Worm (Caenorhabditis elegans) whole organism, L4 larva: Measurements from ENCODE around the gene spig-5.

ENCODE experiments used
- D1046.2 ChIP-seq: fragments of 200-800 bp; sonication (Bioruptor generic); IDR thresholded peaks from 2 replicates; pipeline ENCODE4 v1.3.6; 2022; ENCODE audit warnings: missing genetic modification characterization, missing compliant biosample characterization
- F49E8.2 ChIP-seq: sonication (generic microtip); optimal IDR thresholded peaks from 2 replicates; lab custom pipeline; 2016; ENCODE audit warnings: missing compliant biosample characterization, mild to moderate bottlenecking, missing genetic modification characterization, borderline replicate concordance
- T20F7.1 ChIP-seq: fragments of 200-800 bp; sonication (Bioruptor generic); optimal IDR thresholded peaks from 2 replicates; lab custom pipeline; 2018; ENCODE audit warnings: mild to moderate bottlenecking, missing genetic modification characterization, missing compliant biosample characterization
- T26A8.4 ChIP-seq: fragments of 200-800 bp; sonication (Bioruptor generic); IDR thresholded peaks from 2 replicates; pipeline ENCODE4 v1.3.6; 2022; ENCODE audit warnings: missing genetic modification characterization, missing compliant biosample characterization
- Y105C5A.15 ChIP-seq: fragments of 200-800 bp; sonication (Bioruptor generic); IDR thresholded peaks from 2 replicates; pipeline ENCODE4 v1.3.6; 2022; ENCODE audit warnings: missing genetic modification characterization, missing compliant biosample characterization
- ZK337.2 ChIP-seq: fragments of 200-800 bp; sonication (Bioruptor generic); IDR thresholded peaks from 2 replicates; pipeline ENCODE4 v1.3.6; 2022; ENCODE audit warnings: missing genetic modification reagents, missing genetic modification characterization, missing compliant biosample characterization
- ZK546.5 ChIP-seq, 2 experiments: sonication (generic microtip); optimal IDR thresholded peaks; 2 replicates each; lab custom pipeline; 2017; ENCODE audit warnings: missing biosample characterization in 2 of 2, missing genetic modification characterization in 2 of 2
- aha-1 ChIP-seq: fragments of 150-350 bp; peaks from one replicate; lab custom pipeline; 2014; ENCODE audit warnings: missing biosample characterization, missing genetic modification characterization
- aly-2 ChIP-seq: sonication (generic microtip); optimal IDR thresholded peaks from 2 replicates; lab custom pipeline; 2018; ENCODE audit warnings: missing biosample characterization, missing genetic modification characterization
- ama-1 ChIP-seq: fragments of 150-350 bp; optimal IDR thresholded peaks from 2 replicates; lab custom pipeline; 2014; ENCODE audit warnings: inconsistent platforms, mixed read lengths
- ceh-20 ChIP-seq: fragments of 200-800 bp; sonication (Bioruptor generic); IDR thresholded peaks from 2 replicates; pipeline ENCODE4 v1.3.6; 2022; ENCODE audit warnings: missing genetic modification reagents, missing genetic modification characterization, missing compliant biosample characterization
- ceh-28 ChIP-seq: fragments of 150-350 bp; optimal IDR thresholded peaks from 2 replicates; lab custom pipeline; 2014; ENCODE audit warnings: missing biosample characterization, missing genetic modification reagents, missing genetic modification characterization
- ceh-44 ChIP-seq: fragments of 200-800 bp; sonication (Bioruptor generic); IDR thresholded peaks from 2 replicates; pipeline ENCODE4 v1.3.6; 2022; ENCODE audit warnings: missing genetic modification reagents, missing genetic modification characterization, missing compliant biosample characterization
- ces-1 ChIP-seq: fragments of 150-350 bp; sonication (generic microtip); optimal IDR thresholded peaks from 4 replicates; lab custom pipeline; 2014; ENCODE audit warnings: missing biosample characterization, missing genetic modification reagents, missing genetic modification characterization
- ctbp-1 ChIP-seq: fragments of 200-800 bp; sonication (Bioruptor generic); IDR thresholded peaks from 2 replicates; pipeline ENCODE4 v1.3.6; 2022; ENCODE audit warnings: missing genetic modification reagents, missing genetic modification characterization, missing compliant biosample characterization
- daf-19 ChIP-seq: fragments of 200-800 bp; sonication (Bioruptor generic); conservative IDR thresholded peaks from 2 replicates; pipeline ENCODE4 v1.3.6; 2022; ENCODE audit warnings: missing genetic modification characterization, missing compliant biosample characterization
- dmd-6 ChIP-seq: fragments of 200-800 bp; sonication (Bioruptor generic); IDR thresholded peaks from 2 replicates; pipeline ENCODE4 v1.3.6; 2022; ENCODE audit warnings: missing genetic modification reagents, missing genetic modification characterization, missing compliant biosample characterization
- dmd-9 ChIP-seq: fragments of 200-800 bp; sonication (Bioruptor generic); IDR thresholded peaks from 2 replicates; pipeline ENCODE4 v1.3.6; 2022; ENCODE audit warnings: missing genetic modification reagents, missing genetic modification characterization, missing compliant biosample characterization
- egl-27 ChIP-seq: sonication (generic microtip); optimal IDR thresholded peaks from 3 replicates; lab custom pipeline; 2017; ENCODE audit warnings: missing biosample characterization, missing genetic modification reagents, missing genetic modification characterization
- egl-43 ChIP-seq: fragments of 200-800 bp; sonication (Bioruptor generic); IDR thresholded peaks from 2 replicates; pipeline ENCODE4 v1.3.6; 2022; ENCODE audit warnings: missing genetic modification reagents, missing genetic modification characterization, missing compliant biosample characterization
- fkh-10 ChIP-seq: fragments of 150-350 bp; optimal IDR thresholded peaks from 2 replicates; lab custom pipeline; 2014; ENCODE audit warnings: missing biosample characterization, missing genetic modification reagents, missing genetic modification characterization
- hif-1 ChIP-seq, 2 experiments: sonication (generic microtip); optimal IDR thresholded peaks; 2 replicates each; lab custom pipeline; 2016 to 2017; ENCODE audit warnings: missing compliant biosample characterization in 2 of 2, missing genetic modification characterization in 2 of 2, missing genetic modification reagents in 2 of 2, missing genotype in 2 of 2, mild to moderate bottlenecking in 1 of 2
- hmg-1.1 ChIP-seq: fragments of 200-800 bp; sonication (Bioruptor generic); IDR thresholded peaks from 2 replicates; pipeline ENCODE4 v1.3.6; 2022; ENCODE audit warnings: missing genetic modification reagents, missing genetic modification characterization, missing compliant biosample characterization
- lin-13 ChIP-seq: fragments of 150-350 bp; optimal IDR thresholded peaks from 2 replicates; lab custom pipeline; 2014; ENCODE audit warnings: missing biosample characterization, missing genetic modification reagents, missing genetic modification characterization
- mdl-1 ChIP-seq, 2 experiments: fragments of 150-350 bp in 1 of 2; sonication (generic microtip) in 1 of 2; optimal IDR thresholded peaks; 2 replicates each; lab custom pipeline; 2014 to 2017; ENCODE audit warnings: missing biosample characterization in 2 of 2, missing genetic modification characterization in 2 of 2
- mes-2 ChIP-seq: sonication (generic microtip); optimal IDR thresholded peaks from 2 replicates; lab custom pipeline; 2016; ENCODE audit warnings: missing genotype, mild to moderate bottlenecking, missing genetic modification characterization, missing compliant biosample characterization; ENCODE audit not compliant: poor library complexity, severe bottlenecking
- mxl-3 ChIP-seq: fragments of 200-800 bp; sonication (Bioruptor generic); optimal IDR thresholded peaks from 2 replicates; lab custom pipeline; 2018; ENCODE audit warnings: mild to moderate bottlenecking, missing genetic modification characterization, missing compliant biosample characterization
- nhr-102 ChIP-seq: sonication (generic microtip); optimal IDR thresholded peaks from 2 replicates; lab custom pipeline; 2016; ENCODE audit warnings: mild to moderate bottlenecking, missing genetic modification characterization, moderate library complexity, missing compliant biosample characterization
- nhr-11 ChIP-seq: fragments of 150-350 bp; optimal IDR thresholded peaks from 2 replicates; lab custom pipeline; 2014; ENCODE audit warnings: missing biosample characterization, missing genetic modification characterization
- nhr-28 ChIP-seq: fragments of 150-350 bp; optimal IDR thresholded peaks from 2 replicates; lab custom pipeline; 2014; ENCODE audit warnings: missing biosample characterization, missing genetic modification characterization
- nhr-41 ChIP-seq: fragments of 200-800 bp; sonication (Bioruptor generic); IDR thresholded peaks from 2 replicates; pipeline ENCODE4 v1.3.6; 2022; ENCODE audit warnings: missing genetic modification reagents, missing genetic modification characterization, missing compliant biosample characterization
- nhr-6 ChIP-seq: fragments of 150-350 bp; optimal IDR thresholded peaks from 2 replicates; lab custom pipeline; 2014; ENCODE audit warnings: missing biosample characterization, missing genetic modification characterization
- nhr-77 ChIP-seq: fragments of 150-350 bp; optimal IDR thresholded peaks from 2 replicates; lab custom pipeline; 2014; ENCODE audit warnings: missing biosample characterization, missing genetic modification characterization
- php-3 ChIP-seq: fragments of 200-800 bp; sonication (Bioruptor generic); IDR thresholded peaks from 2 replicates; pipeline ENCODE4 v1.3.6; 2022; ENCODE audit warnings: missing genetic modification reagents, missing genetic modification characterization, missing compliant biosample characterization
- skn-1 ChIP-seq: fragments of 150-350 bp; optimal IDR thresholded peaks from 2 replicates; lab custom pipeline; 2014; ENCODE audit warnings: missing biosample characterization, missing genetic modification characterization
- snpc-1.2 ChIP-seq: fragments of 200-800 bp; sonication (Bioruptor generic); IDR thresholded peaks from 2 replicates; pipeline ENCODE4 v1.3.6; 2022; ENCODE audit warnings: missing genetic modification reagents, missing genetic modification characterization, missing compliant biosample characterization
- snpc-4 ChIP-seq: fragments of 150-350 bp; optimal IDR thresholded peaks from 2 replicates; lab custom pipeline; 2014; ENCODE audit warnings: missing biosample characterization, missing genetic modification characterization
- tra-1 ChIP-seq: fragments of 200-800 bp; sonication (Bioruptor generic); IDR thresholded peaks from 2 replicates; pipeline ENCODE4 v1.3.6; 2022; ENCODE audit warnings: missing genetic modification reagents, missing genetic modification characterization, missing compliant biosample characterization
- unc-130 ChIP-seq: sonication (generic microtip); optimal IDR thresholded peaks from 2 replicates; lab custom pipeline; 2016; ENCODE audit warnings: missing genetic modification reagents, missing genetic modification characterization, missing compliant biosample characterization
- unc-62 ChIP-seq, 3 experiments: fragments of 150-350 bp in 1 of 3; sonication (generic microtip); optimal IDR thresholded peaks in 2 of 3; peaks in 1 of 3; 1 replicate in 1 of 3; 2 replicates in 2 of 3; lab custom pipeline; 2014 to 2017; ENCODE audit warnings: missing biosample characterization in 3 of 3, missing genetic modification characterization in 3 of 3, missing genetic modification reagents in 3 of 3, missing genotype in 1 of 3
- vab-7 ChIP-seq: fragments of 200-800 bp; sonication (Bioruptor generic); IDR thresholded peaks from 2 replicates; pipeline ENCODE4 v1.3.6; 2022; ENCODE audit warnings: missing genetic modification reagents, missing genetic modification characterization, missing compliant biosample characterization
- zfp-2 ChIP-seq: sonication (generic microtip); optimal IDR thresholded peaks from 2 replicates; lab custom pipeline; 2016; ENCODE audit warnings: mild to moderate bottlenecking, missing genetic modification characterization, missing compliant biosample characterization
- zfp-3 ChIP-seq: fragments of 200-800 bp; sonication (Bioruptor generic); conservative IDR thresholded peaks from 2 replicates; pipeline ENCODE4 v1.3.6; 2022; ENCODE audit warnings: missing genetic modification reagents, missing genetic modification characterization, missing compliant biosample characterization
- zip-2 ChIP-seq: fragments of 150-350 bp; optimal IDR thresholded peaks from 2 replicates; lab custom pipeline; 2014; ENCODE audit warnings: missing biosample characterization, missing genetic modification characterization
- ztf-7 ChIP-seq: fragments of 150-350 bp; optimal IDR thresholded peaks from 2 replicates; lab custom pipeline; 2014; ENCODE audit warnings: missing biosample characterization, missing genetic modification characterization

Gene spig-5

DNA sequence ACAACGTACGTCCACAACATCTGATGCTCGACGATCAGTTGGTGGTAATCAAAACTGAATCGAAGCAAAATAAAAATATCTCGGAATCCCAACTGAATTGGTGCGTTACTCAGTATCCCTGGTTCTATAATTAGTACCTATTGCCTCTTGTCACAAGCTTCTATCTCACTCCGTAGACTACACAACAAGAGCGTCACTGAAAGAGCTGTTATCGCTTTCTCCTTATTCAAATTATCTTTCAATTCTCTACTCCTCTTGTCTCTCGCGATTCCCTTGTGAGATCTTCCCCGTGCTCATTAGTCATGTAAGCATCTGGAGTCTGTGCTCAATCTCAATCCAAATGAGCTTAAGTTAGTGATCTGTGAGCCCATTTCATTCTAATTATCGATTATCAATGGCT is 28.4 kb downstream of the spig-5 start, which contains the start of gene srm-6:
Gene srm-6, plus strand, starts transcription at position 301 of the 400 bp plus-strand sequence.
- no peak for TF ChIP-seq ztf-7 (tag; lab: Kevin White, UChicago)
- no peak for TF ChIP-seq daf-19 (GFP tag; lab: Robert Waterston, UW)
- no peak for TF ChIP-seq Y105C5A.15 (GFP tag; lab: Robert Waterston, UW)

DNA sequence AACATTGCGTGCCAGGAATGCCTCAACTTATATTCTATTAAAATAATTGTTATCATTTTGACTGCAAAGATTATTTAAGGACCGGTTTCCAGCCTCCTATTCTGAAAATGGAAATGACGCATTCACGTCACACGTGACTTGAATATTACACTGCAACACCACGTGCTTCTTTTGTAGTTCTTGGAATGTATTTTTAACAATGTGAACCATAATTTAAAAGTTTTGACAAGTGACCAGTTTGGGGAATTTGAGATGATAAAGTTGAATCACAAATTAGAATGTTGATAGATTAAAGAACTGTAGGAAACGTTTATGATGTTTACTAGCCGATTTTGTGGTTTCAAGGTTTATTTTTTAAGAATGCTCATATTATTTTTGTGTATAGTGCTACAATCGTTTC is 33.4 kb downstream of the spig-5 start, which contains the start of gene F47B8.10:
Gene F47B8.10, plus strand, starts transcription at position 301 of the 400 bp plus-strand sequence.
- no peak for TF ChIP-seq nhr-102 (tag; lab: Kevin White, UChicago)
- no peak for TF ChIP-seq zfp-3 (GFP tag; lab: Robert Waterston, UW)
- peak in 1 of 2 experiments; percentile 79 for TF ChIP-seq unc-62 (GFP tag; optimal IDR thresholded peaks at IDR 0.05 in 1 of 2; lab: Kevin White, UChicago)
- TF ChIP-seq unc-62 (tag; optimal IDR thresholded peaks at IDR 0.05; lab: Kevin White, UChicago), result no peak
- TF ChIP-seq T26A8.4 (GFP tag; lab: Robert Waterston, UW), result no peak

DNA sequence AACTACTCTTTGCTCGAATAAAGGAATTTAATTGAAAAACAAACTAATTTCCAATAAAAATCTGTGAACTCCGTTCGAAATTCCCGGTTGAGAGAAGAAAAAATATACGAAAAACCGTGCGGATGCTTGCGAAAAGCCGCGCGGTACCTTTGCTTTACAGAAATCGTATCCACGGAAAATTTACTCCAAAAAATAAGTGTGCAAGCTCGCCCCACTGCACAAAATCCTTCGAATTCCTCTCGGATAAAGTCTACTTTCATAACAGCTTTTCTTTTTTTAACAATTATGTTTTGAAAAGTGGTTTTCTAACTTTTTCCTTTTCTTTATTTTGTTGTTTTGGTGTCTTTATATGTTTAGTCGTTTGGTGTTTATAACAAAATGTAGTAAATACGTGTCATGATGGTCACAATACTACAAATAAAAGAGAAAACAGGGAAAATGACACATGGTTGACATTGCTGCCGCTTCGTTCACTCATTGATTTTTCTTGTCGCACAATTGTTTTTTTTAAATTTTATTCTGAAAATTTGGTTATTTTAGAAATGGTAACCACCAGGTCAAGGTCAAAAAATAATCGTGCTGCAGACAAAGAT is 39.1 kb downstream of the spig-5 start, which contains the start of gene cept-2:
Gene cept-2, plus strand, starts transcription at position 533 of the 593 bp plus-strand sequence.
- TF ChIP-seq nhr-28 (tag; lab: Kevin White, UChicago) (peak; percentile 88), ama-1 (no peak), php-3 (GFP tag; lab: Robert Waterston, UW) (peak; percentile 53; the same call in 1 of the 2 replicates), T26A8.4 (GFP tag; lab: Robert Waterston, UW) (peak; percentile 82), F49E8.2 (peak; percentile 63), ctbp-1 (GFP tag; lab: Robert Waterston, UW) (peak; percentile 77), ceh-44 (GFP tag; lab: Robert Waterston, UW) (peak; percentile 74; the same call in 1 of the 2 replicates), snpc-1.2 (GFP tag; lab: Robert Waterston, UW) (peak; percentile 58; the same call in 1 of the 2 replicates), nhr-77 (tag; lab: Kevin White, UChicago) (peak; percentile 95), nhr-6 (peak; percentile 100), zfp-3 (GFP tag; lab: Robert Waterston, UW) (0 out of 2 replicates have a peak, but pooled peaks have one; percentile 48), snpc-4 (peak; percentile 64), aly-2 (no peak), mxl-3 (peak; percentile 50), hif-1 (tag; optimal IDR thresholded peaks at IDR 0.05; lab: Kevin White, UChicago) (peak in 1 of 2 experiments; percentile 85), ceh-20 (GFP tag; lab: Robert Waterston, UW) (peak; percentile 88), skn-1 (tag; lab: Kevin White, UChicago) (no peak), ZK337.2 (GFP tag; lab: Robert Waterston, UW) (peak; percentile 70; the same call in 1 of the 2 replicates), nhr-41 (no peak), T20F7.1 (GFP tag; lab: Kevin White, UChicago) (peak; percentile 86), vab-7 (GFP tag; lab: Robert Waterston, UW) (peak; percentile 79), egl-27 (tag; lab: Kevin White, UChicago) (no peak), ceh-28 (tag; lab: Kevin White, UChicago) (no peak), zip-2 (tag; lab: Kevin White, UChicago) (peak; percentile 59), ZK546.5 (tag; optimal IDR thresholded peaks at IDR 0.05; lab: Kevin White, UChicago) (no peak), mdl-1 (tag; optimal IDR thresholded peaks at IDR 0.05; lab: Kevin White, UChicago) (peak; percentile 35 to 57), hmg-1.1 (peak; percentile 85), dmd-9 (peak; percentile 81), tra-1 (GFP tag; lab: Robert Waterston, UW) (peak; percentile 48; the same call in 1 of the 2 replicates), unc-130 (peak; percentile 80), ces-1 (GFP tag; lab: Kevin White, UChicago) (peak; percentile 38), D1046.2 (0 out of 2 replicates have a peak, but pooled peaks have one; percentile 23), dmd-6 (GFP tag; lab: Robert Waterston, UW) (peak; percentile 73), aha-1 (tag; lab: Kevin White, UChicago) (peak; percentile 97), fkh-10 (GFP tag; lab: Kevin White, UChicago) (peak; percentile 94), mes-2 (peak; percentile 99), zfp-2 (peak; percentile 70), lin-13 (GFP tag; lab: Kevin White, UChicago) (peak; percentile 89), nhr-11 (peak; percentile 95), egl-43 (GFP tag; lab: Robert Waterston, UW) (peak; percentile 62; the same call in 1 of the 2 replicates)
